Fruit fly (Drosophila melanogaster): ENCODE measurements around the gene Ir67b.

dm6 chr3L:10392585-10393258 is 39.1 kb downstream of the Ir67b start:
- TF ChIP-seq usp (GFP tag; optimal IDR thresholded peaks at IDR 0.05) (no peak), psq (optimal IDR thresholded peaks at IDR 0.05) (no peak), Dll (optimal IDR thresholded peaks at IDR 0.05) (no peak)

Measured in whole organism.